Worm (Caenorhabditis elegans) whole organism, L3 larva: Measurements from ENCODE around the gene F58B4.3.

Experiments used
- R02D3.7 ChIP-seq: fragments of 150-350 bp; optimal IDR thresholded peaks from 2 replicates; lab custom pipeline; 2014; ENCODE audit warnings: missing biosample characterization, missing genetic modification characterization
- ZK546.5 ChIP-seq: sonication (generic microtip); optimal IDR thresholded peaks from 2 replicates; lab custom pipeline; 2017; ENCODE audit warnings: missing biosample characterization, missing genetic modification characterization
- ama-1 ChIP-seq: fragments of 150-350 bp; optimal IDR thresholded peaks from 2 replicates; lab custom pipeline; 2018
- ceh-16 ChIP-seq: sonication (generic microtip); optimal IDR thresholded peaks from 2 replicates; lab custom pipeline; 2017; ENCODE audit warnings: missing biosample characterization, missing genetic modification characterization
- ceh-82 ChIP-seq: fragments of 150-350 bp; optimal IDR thresholded peaks from 2 replicates; lab custom pipeline; 2014; ENCODE audit warnings: missing biosample characterization, missing genetic modification characterization
- ceh-9 ChIP-seq: sonication (generic microtip); optimal IDR thresholded peaks from 2 replicates; lab custom pipeline; 2018; ENCODE audit warnings: missing biosample characterization, missing genetic modification characterization
- daf-12 ChIP-seq: fragments of 150-350 bp; optimal IDR thresholded peaks from 2 replicates; lab custom pipeline; 2014; ENCODE audit warnings: missing biosample characterization, missing genetic modification reagents, missing genetic modification characterization
- egl-27 ChIP-seq: sonication (generic microtip); optimal IDR thresholded peaks from 4 replicates; lab custom pipeline; 2017; ENCODE audit warnings: missing biosample characterization, missing genetic modification reagents, missing genetic modification characterization
- egl-5 ChIP-seq: fragments of 150-350 bp; optimal IDR thresholded peaks from 2 replicates; lab custom pipeline; 2017; ENCODE audit warnings: missing biosample characterization, missing genetic modification reagents, missing genetic modification characterization, inconsistent platforms
- elt-1 ChIP-seq: fragments of 150-350 bp; optimal IDR thresholded peaks from 2 replicates; lab custom pipeline; 2014; ENCODE audit warnings: missing biosample characterization, missing genetic modification characterization
- elt-2 ChIP-seq: sonication (generic microtip); optimal IDR thresholded peaks from 2 replicates; lab custom pipeline; 2016; ENCODE audit warnings: missing genetic modification reagents, mild to moderate bottlenecking, missing genetic modification characterization, missing compliant biosample characterization
- eor-1 ChIP-seq, 2 experiments: fragments of 150-350 bp; optimal IDR thresholded peaks; 2 replicates each; lab custom pipeline; 2014 to 2018; ENCODE audit warnings: missing biosample characterization in 2 of 2, missing genetic modification characterization in 2 of 2
- fkh-10 ChIP-seq: sonication (generic microtip); optimal IDR thresholded peaks from 2 replicates; lab custom pipeline; 2017; ENCODE audit warnings: missing biosample characterization, missing genetic modification reagents, missing genetic modification characterization
- fos-1 ChIP-seq: fragments of 150-350 bp; optimal IDR thresholded peaks from 2 replicates; lab custom pipeline; 2014; ENCODE audit warnings: missing biosample characterization, missing genetic modification characterization
- hmg-11 ChIP-seq: sonication (generic microtip); optimal IDR thresholded peaks from 2 replicates; lab custom pipeline; 2016; ENCODE audit warnings: missing genetic modification characterization, missing compliant biosample characterization
- jun-1 ChIP-seq: fragments of 150-350 bp; optimal IDR thresholded peaks from 2 replicates; lab custom pipeline; 2014; ENCODE audit warnings: missing biosample characterization, missing genetic modification reagents, missing genetic modification characterization
- lin-15B ChIP-seq: fragments of 150-350 bp; optimal IDR thresholded peaks from 2 replicates; lab custom pipeline; 2014; ENCODE audit warnings: missing biosample characterization, missing genetic modification characterization
- lin-39 ChIP-seq: fragments of 150-350 bp; optimal IDR thresholded peaks from 2 replicates; lab custom pipeline; 2018; ENCODE audit warnings: missing biosample characterization, missing genetic modification reagents, missing genetic modification characterization
- lsy-12 ChIP-seq: sonication (generic microtip); optimal IDR thresholded peaks from 2 replicates; lab custom pipeline; 2016; ENCODE audit warnings: mild to moderate bottlenecking, missing genetic modification characterization, missing compliant biosample characterization
- mdl-1 ChIP-seq: fragments of 150-350 bp; optimal IDR thresholded peaks from 2 replicates; lab custom pipeline; 2014; ENCODE audit warnings: missing biosample characterization, missing genetic modification characterization
- mml-1 ChIP-seq: fragments of 150-350 bp; sonication (generic microtip); optimal IDR thresholded peaks from 3 replicates; lab custom pipeline; 2014; ENCODE audit warnings: missing biosample characterization, missing genetic modification characterization
- nfya-1 ChIP-seq: sonication (generic microtip); optimal IDR thresholded peaks from 2 replicates; lab custom pipeline; 2017; ENCODE audit warnings: missing genetic modification characterization, mild to moderate bottlenecking, missing compliant biosample characterization, antibody characterized with exemption, moderate library complexity; ENCODE audit not compliant: insufficient read depth
- nhr-11 ChIP-seq: fragments of 150-350 bp; optimal IDR thresholded peaks from 2 replicates; lab custom pipeline; 2014; ENCODE audit warnings: missing biosample characterization, missing genetic modification characterization
- nhr-23 ChIP-seq: fragments of 150-350 bp; optimal IDR thresholded peaks from 2 replicates; lab custom pipeline; 2014; ENCODE audit warnings: missing biosample characterization, missing genetic modification reagents, missing genetic modification characterization
- nhr-237 ChIP-seq: fragments of 150-350 bp; optimal IDR thresholded peaks from 2 replicates; lab custom pipeline; 2014; ENCODE audit warnings: missing biosample characterization, missing genetic modification characterization
- nhr-25 ChIP-seq: sonication (generic microtip); optimal IDR thresholded peaks from 2 replicates; lab custom pipeline; 2017; ENCODE audit warnings: missing biosample characterization, missing genetic modification characterization
- nhr-43 ChIP-seq: sonication (generic microtip); optimal IDR thresholded peaks from 2 replicates; lab custom pipeline; 2016; ENCODE audit warnings: mild to moderate bottlenecking, missing genetic modification characterization, missing compliant biosample characterization; ENCODE audit not compliant: poor library complexity, severe bottlenecking
- nhr-67 ChIP-seq: fragments of 150-350 bp; optimal IDR thresholded peaks from 2 replicates; lab custom pipeline; 2014; ENCODE audit warnings: missing biosample characterization, missing genetic modification characterization
- nhr-77 ChIP-seq: fragments of 150-350 bp; optimal IDR thresholded peaks from 2 replicates; lab custom pipeline; 2014; ENCODE audit warnings: missing biosample characterization, missing genetic modification characterization
- pha-4 ChIP-seq: fragments of 150-350 bp; optimal IDR thresholded peaks from 2 replicates; lab custom pipeline; 2014; ENCODE audit warnings: missing biosample characterization, missing genetic modification reagents, missing genetic modification characterization
- pqm-1 ChIP-seq: fragments of 150-350 bp; optimal IDR thresholded peaks from 2 replicates; lab custom pipeline; 2017; ENCODE audit warnings: missing biosample characterization, missing genetic modification characterization, inconsistent platforms
- sea-2 ChIP-seq: fragments of 150-350 bp; sonication (generic microtip); optimal IDR thresholded peaks from 4 replicates; lab custom pipeline; 2014; ENCODE audit warnings: missing biosample characterization, missing genetic modification reagents, missing genetic modification characterization
- snpc-4 ChIP-seq: fragments of 150-350 bp; optimal IDR thresholded peaks from 2 replicates; lab custom pipeline; 2014; ENCODE audit warnings: missing biosample characterization, missing genetic modification characterization
- tbx-2 ChIP-seq: sonication (generic microtip); optimal IDR thresholded peaks from 2 replicates; lab custom pipeline; 2016; ENCODE audit warnings: mild to moderate bottlenecking, missing genetic modification characterization, missing compliant biosample characterization
- unc-39 ChIP-seq: sonication (generic microtip); optimal IDR thresholded peaks from 4 replicates; lab custom pipeline; 2017; ENCODE audit warnings: missing biosample characterization, missing genetic modification characterization
- unc-62 ChIP-seq: fragments of 150-350 bp; sonication (generic microtip); optimal IDR thresholded peaks from 4 replicates; lab custom pipeline; 2014; ENCODE audit warnings: missing biosample characterization, missing genetic modification reagents, missing genetic modification characterization
- zag-1 ChIP-seq: fragments of 150-350 bp; optimal IDR thresholded peaks from 2 replicates; lab custom pipeline; 2014; ENCODE audit warnings: missing biosample characterization, missing genetic modification characterization
- ztf-11 ChIP-seq: fragments of 150-350 bp; optimal IDR thresholded peaks from 2 replicates; lab custom pipeline; 2014; ENCODE audit warnings: missing biosample characterization, missing genetic modification characterization

F58B4.3 gene

ce11 chrV:10944903-10945302 lies 15.3 kb downstream of the F58B4.3 start:
- TF ChIP-seq fkh-10 (GFP tag; lab: Kevin White, UChicago) (peak; percentile 74), nhr-11 (no peak)

ce11 chrV:10947210-10947609 lies 17.6 kb downstream of the F58B4.3 start:
- TF ChIP-seq unc-62 (GFP tag; lab: Kevin White, UChicago): no peak
- TF ChIP-seq ama-1 (lab: Kevin White, UChicago): no peak
- no peak for TF ChIP-seq fkh-10 (GFP tag; lab: Kevin White, UChicago)
- no peak for TF ChIP-seq lsy-12 (tag; lab: Kevin White, UChicago)
- TF ChIP-seq ceh-82 (tag; lab: Kevin White, UChicago): no peak
- no peak for TF ChIP-seq nhr-237 (tag; lab: Kevin White, UChicago)
- TF ChIP-seq mml-1 (tag; lab: Kevin White, UChicago): no peak
- no peak for TF ChIP-seq nhr-25
- no peak for TF ChIP-seq nhr-67 (tag; lab: Kevin White, UChicago)
- TF ChIP-seq pqm-1: no peak
- no peak for TF ChIP-seq unc-39 (tag; lab: Kevin White, UChicago)
- TF ChIP-seq tbx-2 (tag; lab: Kevin White, UChicago): no peak
- TF ChIP-seq snpc-4: no peak
- no peak for TF ChIP-seq nhr-11

- TF ChIP-seq ZK546.5 (tag; lab: Kevin White, UChicago) (no peak), pha-4 (tag; lab: Kevin White, UChicago) (no peak), nhr-11 (no peak), elt-2 (tag; lab: Kevin White, UChicago) (no peak), nhr-23 (tag; lab: Kevin White, UChicago) (no peak), pqm-1 (no peak), zag-1 (tag; lab: Kevin White, UChicago) (no peak), nhr-25 (no peak), fkh-10 (GFP tag; lab: Kevin White, UChicago) (no peak), mdl-1 (tag; lab: Kevin White, UChicago) (no peak), elt-1 (no peak), daf-12 (tag; lab: Kevin White, UChicago) (no peak)
Measured at ce11 chrV:10947930-10948329, 18.3 kb downstream of the F58B4.3 start, which contains the start of gene F17C11.2. Gene F17C11.2 (plus strand): TSS chrV:10948230.

ce11 chrV:10949511-10949910 lies 19.9 kb downstream of the F58B4.3 start, which contains the start of gene col-153:
Gene col-153 (plus strand): TSS chrV:10949811.
- no peak for TF ChIP-seq fkh-10 (GFP tag; lab: Kevin White, UChicago)
- no peak for TF ChIP-seq ztf-11 (tag; lab: Kevin White, UChicago)
- TF ChIP-seq nhr-43: no peak
- no peak for TF ChIP-seq nhr-11
- no peak for TF ChIP-seq mml-1 (tag; lab: Kevin White, UChicago)
- TF ChIP-seq eor-1 (tag; optimal IDR thresholded peaks at IDR 0.05; lab: Kevin White, UChicago): no peak
- no peak for TF ChIP-seq R02D3.7
- TF ChIP-seq unc-39 (tag; lab: Kevin White, UChicago): no peak
- TF ChIP-seq snpc-4: no peak
- TF ChIP-seq ceh-16 (tag; lab: Kevin White, UChicago): no peak
- no peak for TF ChIP-seq egl-27 (tag; lab: Kevin White, UChicago)
- no peak for TF ChIP-seq ceh-9 (tag; lab: Kevin White, UChicago)

ce11 chrV:10951655-10952278 lies 22.2 kb downstream of the F58B4.3 start, which contains the start of gene F17C11.4:
Gene F17C11.4 (plus strand): TSS chrV:10951860.
- peak; percentile 80 for TF ChIP-seq jun-1 (tag; lab: Kevin White, UChicago)
- TF ChIP-seq fos-1: peak; percentile 14
- TF ChIP-seq tbx-2 (tag; lab: Kevin White, UChicago): peak; percentile 28
- TF ChIP-seq egl-5 (tag; lab: Kevin White, UChicago): peak; percentile 81
- TF ChIP-seq R02D3.7: no peak
- TF ChIP-seq pha-4 (tag; lab: Kevin White, UChicago): peak; percentile 43
- peak; percentile 1 for TF ChIP-seq lin-15B (tag; lab: Kevin White, UChicago)
- peak; percentile 43 for TF ChIP-seq lsy-12 (tag; lab: Kevin White, UChicago)
- no peak for TF ChIP-seq nhr-77 (tag; lab: Kevin White, UChicago)
- peak; percentile 51 for TF ChIP-seq snpc-4
- peak; percentile 57 for TF ChIP-seq nhr-23 (tag; lab: Kevin White, UChicago)
- no peak for TF ChIP-seq sea-2 (GFP tag; lab: Kevin White, UChicago)
- peak; percentile 75 for TF ChIP-seq nfya-1
- peak; percentile 53 for TF ChIP-seq unc-62 (GFP tag; lab: Kevin White, UChicago)
- peak; percentile 83 for TF ChIP-seq elt-2 (tag; lab: Kevin White, UChicago)
- TF ChIP-seq nhr-25: peak; percentile 87
- no peak for TF ChIP-seq pqm-1
- peak; percentile 88 for TF ChIP-seq nhr-43
- peak; percentile 9 for TF ChIP-seq fkh-10 (GFP tag; lab: Kevin White, UChicago)
- peak; percentile 0 for TF ChIP-seq lin-39 (tag; lab: Kevin White, UChicago)
- no peak for TF ChIP-seq mdl-1 (tag; lab: Kevin White, UChicago)
- peak; percentile 74 for TF ChIP-seq hmg-11 (tag; lab: Kevin White, UChicago)
- TF ChIP-seq nhr-11: peak; percentile 47
- TF ChIP-seq elt-1: no peak
- peak; percentile 46 for TF ChIP-seq ama-1 (lab: Kevin White, UChicago)
- no peak for TF ChIP-seq zag-1 (tag; lab: Kevin White, UChicago)
